Fruit fly (Drosophila melanogaster) whole organism, prepupa: Measurements from ENCODE around the gene ppk10.

Source experiments
- Blimp-1 ChIP-seq: fragments of 200-800 bp; sonication (Bioruptor generic); optimal IDR thresholded peaks from 3 replicates; lab custom pipeline; 2017; ENCODE audit warnings: missing biosample characterization, missing genetic modification characterization, mild to moderate bottlenecking, moderate library complexity, missing genetic modification reagents
- CG10631 ChIP-seq: fragments of 200-800 bp; sonication (Bioruptor generic); optimal IDR thresholded peaks from 2 replicates; lab custom pipeline; 2016; ENCODE audit warnings: missing biosample characterization, missing genetic modification characterization
- CG10669 ChIP-seq: fragments of 200-800 bp; sonication (Bioruptor generic); optimal IDR thresholded peaks from 3 replicates; lab custom pipeline; 2018; ENCODE audit warnings: missing biosample characterization, mild to moderate bottlenecking, missing genetic modification characterization, moderate library complexity
- CG11294 ChIP-seq: fragments of 200-800 bp; sonication (Bioruptor generic); IDR thresholded peaks from 2 replicates; pipeline ENCODE4 v1.3.6; 2022; ENCODE audit warnings: missing biosample characterization, missing genetic modification characterization
- CG11762 ChIP-seq: fragments of 200-800 bp; sonication (Bioruptor generic); optimal IDR thresholded peaks from 3 replicates; lab custom pipeline; 2016; ENCODE audit warnings: missing biosample characterization, missing genetic modification characterization; ENCODE audit not compliant: insufficient read depth
- CG11902 ChIP-seq: fragments of 200-800 bp; sonication (Bioruptor generic); optimal IDR thresholded peaks from 3 replicates; lab custom pipeline; 2016; ENCODE audit warnings: missing biosample characterization, missing genetic modification characterization
- CG1621 ChIP-seq: fragments of 200-800 bp; sonication (Bioruptor generic); optimal IDR thresholded peaks from 3 replicates; lab custom pipeline; 2018; ENCODE audit warnings: missing biosample characterization, mild to moderate bottlenecking, missing genetic modification characterization
- CG16779 ChIP-seq: fragments of 200-800 bp; sonication (Bioruptor generic); optimal IDR thresholded peaks from 3 replicates; lab custom pipeline; 2017; ENCODE audit warnings: missing biosample characterization, mild to moderate bottlenecking, missing genetic modification characterization
- CG3032 ChIP-seq: fragments of 200-800 bp; optimal IDR thresholded peaks from 2 replicates; lab custom pipeline; 2019; ENCODE audit warnings: missing biosample characterization, mild to moderate bottlenecking, missing genetic modification characterization, moderate library complexity
- CG31627 ChIP-seq: fragments of 200-800 bp; sonication (Bioruptor generic); optimal IDR thresholded peaks from 3 replicates; lab custom pipeline; 2016; ENCODE audit warnings: missing biosample characterization, missing genetic modification characterization
- CG32006 ChIP-seq: fragments of 200-800 bp; sonication (Bioruptor generic); optimal IDR thresholded peaks from 3 replicates; lab custom pipeline; 2017; ENCODE audit warnings: missing biosample characterization, mild to moderate bottlenecking, missing genetic modification characterization
- CG34406 ChIP-seq: fragments of 200-800 bp; sonication (Bioruptor generic); optimal IDR thresholded peaks from 3 replicates; lab custom pipeline; 2016; ENCODE audit warnings: missing biosample characterization, missing genetic modification characterization
- CG3919 ChIP-seq: fragments of 200-800 bp; sonication (Bioruptor generic); optimal IDR thresholded peaks from 3 replicates; lab custom pipeline; 2016; ENCODE audit warnings: missing biosample characterization, missing genetic modification characterization
- CG4318 ChIP-seq: fragments of 200-800 bp; sonication (Bioruptor generic); optimal IDR thresholded peaks from 3 replicates; lab custom pipeline; 2017; ENCODE audit warnings: missing biosample characterization, mild to moderate bottlenecking, missing genetic modification characterization
- CG6163 ChIP-seq: fragments of 200-800 bp; sonication (Bioruptor generic); IDR thresholded peaks from 3 replicates; pipeline ENCODE4 v1.3.6; 2022; ENCODE audit warnings: missing biosample characterization, missing genetic modification characterization
- CG6276 ChIP-seq: fragments of 200-800 bp; sonication (Bioruptor generic); optimal IDR thresholded peaks from 2 replicates; lab custom pipeline; 2017; ENCODE audit warnings: missing biosample characterization, mild to moderate bottlenecking, missing genetic modification characterization
- CG6792 ChIP-seq: fragments of 200-800 bp; sonication (Bioruptor generic); optimal IDR thresholded peaks from 3 replicates; lab custom pipeline; 2016; ENCODE audit warnings: missing biosample characterization, missing genetic modification characterization
- CG6808 ChIP-seq: fragments of 200-800 bp; sonication (Bioruptor generic); optimal IDR thresholded peaks from 3 replicates; lab custom pipeline; 2017; ENCODE audit warnings: missing biosample characterization, missing genetic modification characterization, mild to moderate bottlenecking, moderate library complexity, missing genetic modification reagents
- CG6854 ChIP-seq: fragments of 200-800 bp; sonication (Bioruptor generic); optimal IDR thresholded peaks from 2 replicates; lab custom pipeline; 2017; ENCODE audit warnings: missing biosample characterization, mild to moderate bottlenecking, missing genetic modification characterization
- CG7368 ChIP-seq: fragments of 200-800 bp; sonication (Bioruptor generic); optimal IDR thresholded peaks from 3 replicates; lab custom pipeline; 2016; ENCODE audit warnings: missing biosample characterization, missing genetic modification characterization
- CG8119 ChIP-seq: fragments of 200-800 bp; sonication (Bioruptor generic); IDR thresholded peaks from 3 replicates; pipeline ENCODE4 v1.3.6; 2022; ENCODE audit warnings: missing biosample characterization, missing genetic modification characterization
- CG8319 ChIP-seq: fragments of 200-800 bp; sonication (Bioruptor generic); optimal IDR thresholded peaks from 3 replicates; lab custom pipeline; 2016; ENCODE audit warnings: missing biosample characterization, missing genetic modification characterization
- CG8632 ChIP-seq: fragments of 200-800 bp; sonication (Bioruptor generic); optimal IDR thresholded peaks from 3 replicates; lab custom pipeline; 2016; ENCODE audit warnings: missing biosample characterization, missing genetic modification characterization
- CG9139 ChIP-seq: fragments of 200-800 bp; sonication (Bioruptor generic); optimal IDR thresholded peaks from 3 replicates; lab custom pipeline; 2017; ENCODE audit warnings: missing biosample characterization, mild to moderate bottlenecking, missing genetic modification characterization
- Eip75B ChIP-seq: fragments of 200-800 bp; sonication (Bioruptor generic); optimal IDR thresholded peaks from 3 replicates; lab custom pipeline; 2016; ENCODE audit warnings: missing biosample characterization, missing genetic modification characterization
- Eip78C ChIP-seq: fragments of 200-800 bp; sonication (Bioruptor generic); peaks from one replicate; lab custom pipeline; 2016; ENCODE audit warnings: missing biosample characterization, missing genetic modification characterization
- Eip93F ChIP-seq: fragments of 200-800 bp; sonication (Bioruptor generic); optimal IDR thresholded peaks from 2 replicates; lab custom pipeline; 2016; ENCODE audit warnings: missing biosample characterization, mild to moderate bottlenecking, missing genetic modification characterization
- Ets96B ChIP-seq: fragments of 200-800 bp; optimal IDR thresholded peaks from 2 replicates; lab custom pipeline; 2019; ENCODE audit warnings: missing biosample characterization, mild to moderate bottlenecking, missing genetic modification characterization, moderate library complexity
- Gug ChIP-seq: fragments of 200-800 bp; sonication (Bioruptor generic); IDR thresholded peaks from 2 replicates; pipeline ENCODE4 v1.3.6; 2022; ENCODE audit warnings: missing biosample characterization, missing genetic modification characterization
- Hr38 ChIP-seq: sonication (Bioruptor generic); optimal IDR thresholded peaks from 2 replicates; lab custom pipeline; 2016; ENCODE audit warnings: missing biosample characterization, missing genetic modification characterization
- Hr39 ChIP-seq: fragments of 200-800 bp; sonication (Bioruptor generic); optimal IDR thresholded peaks from 2 replicates; lab custom pipeline; 2016; ENCODE audit warnings: missing biosample characterization, missing genetic modification characterization
- Hr4 ChIP-seq: fragments of 200-800 bp; sonication (Bioruptor generic); optimal IDR thresholded peaks from 3 replicates; lab custom pipeline; 2016; ENCODE audit warnings: missing biosample characterization, missing genetic modification characterization
- Lpt ChIP-seq: fragments of 200-800 bp; sonication (Bioruptor generic); optimal IDR thresholded peaks from 3 replicates; lab custom pipeline; 2016; ENCODE audit warnings: missing biosample characterization, missing genetic modification characterization
- Met ChIP-seq: fragments of 200-800 bp; sonication (Bioruptor generic); optimal IDR thresholded peaks from 3 replicates; lab custom pipeline; 2016; ENCODE audit warnings: missing biosample characterization, missing genetic modification characterization
- OdsH ChIP-seq: fragments of 200-800 bp; sonication (Bioruptor generic); optimal IDR thresholded peaks from 3 replicates; lab custom pipeline; 2016; ENCODE audit warnings: missing biosample characterization, missing genetic modification characterization
- Smox ChIP-seq: fragments of 200-800 bp; sonication (Bioruptor generic); optimal IDR thresholded peaks from 3 replicates; lab custom pipeline; 2016; ENCODE audit warnings: missing biosample characterization, missing genetic modification characterization
- Sox102F ChIP-seq: fragments of 200-800 bp; sonication (Bioruptor generic); optimal IDR thresholded peaks from 2 replicates; lab custom pipeline; 2016; ENCODE audit warnings: missing biosample characterization, mild to moderate bottlenecking, missing genetic modification characterization
- Sox14 ChIP-seq: fragments of 200-800 bp; sonication (Bioruptor generic); optimal IDR thresholded peaks from 3 replicates; lab custom pipeline; 2016; ENCODE audit warnings: missing biosample characterization, missing genetic modification characterization
- Sox15 ChIP-seq: fragments of 200-800 bp; sonication (Bioruptor generic); optimal IDR thresholded peaks from 3 replicates; lab custom pipeline; 2016; ENCODE audit warnings: missing biosample characterization, missing genetic modification characterization
- achi ChIP-seq: fragments of 200-800 bp; sonication (Bioruptor generic); optimal IDR thresholded peaks from 3 replicates; lab custom pipeline; 2016; ENCODE audit warnings: missing biosample characterization, missing genetic modification characterization
- cyc ChIP-seq: fragments of 200-800 bp; sonication (Bioruptor generic); optimal IDR thresholded peaks from 3 replicates; lab custom pipeline; 2016; ENCODE audit warnings: missing biosample characterization, missing genetic modification characterization
- dsx ChIP-seq: fragments of 200-800 bp; optimal IDR thresholded peaks from 3 replicates; lab custom pipeline; 2019; ENCODE audit warnings: missing biosample characterization, mild to moderate bottlenecking, missing genetic modification characterization, moderate library complexity; ENCODE audit not compliant: poor library complexity, severe bottlenecking
- esn ChIP-seq: fragments of 200-800 bp; sonication (Bioruptor generic); optimal IDR thresholded peaks from 2 replicates; lab custom pipeline; 2016; ENCODE audit warnings: missing biosample characterization, mild to moderate bottlenecking, missing genetic modification characterization, moderate library complexity
- fd59A ChIP-seq: fragments of 200-800 bp; sonication (Bioruptor generic); optimal IDR thresholded peaks from 2 replicates; lab custom pipeline; 2017; ENCODE audit warnings: missing biosample characterization, mild to moderate bottlenecking, missing genetic modification characterization, missing genetic modification reagents
- fd85E ChIP-seq: fragments of 200-800 bp; sonication (Bioruptor generic); optimal IDR thresholded peaks from 3 replicates; lab custom pipeline; 2016; ENCODE audit warnings: missing biosample characterization, missing genetic modification characterization
- fkh ChIP-seq: fragments of 200-800 bp; sonication (Bioruptor generic); optimal IDR thresholded peaks from 3 replicates; lab custom pipeline; 2017; ENCODE audit warnings: missing biosample characterization, mild to moderate bottlenecking, missing genetic modification characterization, moderate library complexity
- lz ChIP-seq: fragments of 200-800 bp; sonication (Bioruptor generic); optimal IDR thresholded peaks from 3 replicates; lab custom pipeline; 2016; ENCODE audit warnings: missing biosample characterization, missing genetic modification characterization
- net ChIP-seq: fragments of 200-800 bp; sonication (Bioruptor generic); optimal IDR thresholded peaks from 3 replicates; lab custom pipeline; 2016; ENCODE audit warnings: missing biosample characterization, missing genetic modification characterization
- pdm3 ChIP-seq: fragments of 200-800 bp; sonication (Bioruptor generic); optimal IDR thresholded peaks from 3 replicates; lab custom pipeline; 2016; ENCODE audit warnings: missing biosample characterization, missing genetic modification characterization
- spab ChIP-seq: fragments of 200-800 bp; sonication (Bioruptor generic); optimal IDR thresholded peaks from 2 replicates; lab custom pipeline; 2017; ENCODE audit warnings: missing biosample characterization, mild to moderate bottlenecking, missing genetic modification characterization, missing genetic modification reagents
- ss ChIP-seq, 2 experiments: fragments of 200-800 bp; sonication (Bioruptor generic); optimal IDR thresholded peaks; 2 replicates in 1 of 2; 3 replicates in 1 of 2; lab custom pipeline; 2017 to 2018; ENCODE audit warnings: mild to moderate bottlenecking in 2 of 2, missing biosample characterization in 2 of 2, missing genetic modification characterization in 2 of 2, moderate library complexity in 1 of 2
- topi ChIP-seq: fragments of 200-800 bp; sonication (Bioruptor generic); optimal IDR thresholded peaks from 3 replicates; lab custom pipeline; 2016; ENCODE audit warnings: missing biosample characterization, missing genetic modification characterization

ppk10 gene

DNA sequence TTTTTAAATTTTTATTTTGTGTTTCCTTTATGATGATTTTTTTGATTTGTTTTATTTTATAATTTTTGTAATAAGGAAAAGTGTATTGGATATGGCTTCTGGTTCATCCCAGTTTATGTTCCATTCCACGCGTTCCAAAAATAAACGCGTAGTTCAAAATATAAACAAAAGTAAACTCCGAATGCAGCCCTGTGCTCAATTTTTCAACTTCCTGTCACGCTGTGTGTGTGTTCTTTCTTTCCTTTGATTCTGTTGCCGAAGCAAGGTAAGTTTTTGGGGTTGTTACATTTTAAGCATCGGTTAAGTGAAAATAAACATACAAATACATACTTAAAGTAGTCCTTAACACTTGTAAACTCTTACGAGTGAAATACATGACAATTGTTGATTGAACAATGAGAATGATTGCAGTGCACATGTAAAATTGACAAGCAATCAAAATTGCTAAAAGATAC lies 44.0 kb downstream of the ppk10 start, which contains the start of the genes Ip259 and RpS27A:
Gene Ip259 (plus strand): TSS at position 231 of the 455 bp plus-strand sequence.
Gene RpS27A (plus strand): TSS at position 231 of the 455 bp plus-strand sequence.
- TF ChIP-seq lz (peak; percentile 80), fkh (peak; percentile 59), CG6854 (peak; percentile 84), Gug (0 out of 2 replicates have a peak, but pooled peaks have one; percentile 19), CG8632 (GFP tag; lab: Kevin White, UChicago) (peak; percentile 32), CG4318 (GFP tag; lab: Kevin White, UChicago) (no peak), fd85E (GFP tag; lab: Kevin White, UChicago) (peak; percentile 63), pdm3 (GFP tag; lab: Kevin White, UChicago) (no peak), Eip78C (peak; percentile 90), CG32006 (GFP tag; lab: Kevin White, UChicago) (no peak), fd59A (GFP tag; lab: Kevin White, UChicago) (peak; percentile 56), CG8119 (GFP tag; lab: Robert Waterston, UW) (peak; percentile 36; the same call in 1 of the 3 replicates), net (GFP tag; lab: Kevin White, UChicago) (no peak), achi (GFP tag; lab: Kevin White, UChicago) (no peak), Hr4 (peak; percentile 2), CG1621 (tag; lab: Kevin White, UChicago) (no peak), CG10631 (GFP tag; lab: Kevin White, UChicago) (no peak), Sox14 (GFP tag; lab: Kevin White, UChicago) (no peak), CG6163 (no peak), cyc (GFP tag; lab: Kevin White, UChicago) (peak; percentile 76), Blimp-1 (peak; percentile 61), CG31627 (GFP tag; lab: Kevin White, UChicago) (peak; percentile 77), CG7368 (GFP tag; lab: Kevin White, UChicago) (no peak), esn (peak; percentile 85), Ets96B (tag; lab: Kevin White, UChicago) (peak; percentile 37), topi (peak; percentile 71), Hr39 (GFP tag; lab: Kevin White, UChicago) (no peak), Sox15 (GFP tag; lab: Kevin White, UChicago) (peak; percentile 47), CG8319 (GFP tag; lab: Kevin White, UChicago) (peak; percentile 60), CG11902 (GFP tag; lab: Kevin White, UChicago) (peak; percentile 38), CG3919 (GFP tag; lab: Kevin White, UChicago) (no peak), Eip93F (GFP tag; lab: Kevin White, UChicago) (peak; percentile 21), CG3032 (tag; lab: Kevin White, UChicago) (peak; percentile 62), CG9139 (GFP tag; lab: Kevin White, UChicago) (peak; percentile 61), Lpt (GFP tag; lab: Kevin White, UChicago) (no peak), CG11294 (GFP tag; lab: Robert Waterston, UW) (no peak), OdsH (GFP tag; lab: Kevin White, UChicago) (peak; percentile 58), Met (GFP tag; lab: Kevin White, UChicago) (no peak), CG34406 (GFP tag; lab: Kevin White, UChicago) (peak; percentile 67), ss (GFP tag; optimal IDR thresholded peaks at IDR 0.05; lab: Kevin White, UChicago) (peak in 1 of 2 experiments; percentile 77), CG10669 (GFP tag; lab: Kevin White, UChicago) (peak; percentile 62), CG11762 (GFP tag; lab: Kevin White, UChicago) (peak; percentile 27), Eip75B (GFP tag; lab: Kevin White, UChicago) (no peak), Sox102F (no peak), CG6276 (GFP tag; lab: Kevin White, UChicago) (no peak), CG6792 (GFP tag; lab: Kevin White, UChicago) (peak; percentile 59), dsx (GFP tag; lab: Kevin White, UChicago) (no peak), Smox (no peak), CG16779 (tag; lab: Kevin White, UChicago) (no peak), spab (GFP tag; lab: Kevin White, UChicago) (no peak), CG6808 (GFP tag; lab: Kevin White, UChicago) (no peak), Hr38 (GFP tag; lab: Kevin White, UChicago) (no peak)
